Worm (Caenorhabditis elegans) whole organism, midembryonic: Measurements from ENCODE around the gene set-22.

Experiments
- T22C8.4 ChIP-seq: fragments of 200-800 bp; sonication (Bioruptor generic); IDR thresholded peaks from 2 replicates; pipeline ENCODE4 v1.3.6; 2022; ENCODE audit warnings: missing genetic modification characterization, missing compliant biosample characterization
- cog-1 ChIP-seq: sonication (generic microtip); optimal IDR thresholded peaks from 2 replicates; lab custom pipeline; 2016; ENCODE audit warnings: missing genetic modification characterization, missing compliant biosample characterization
- flt-1 ChIP-seq: fragments of 200-800 bp; sonication (Bioruptor generic); IDR thresholded peaks from 2 replicates; pipeline ENCODE4 v1.3.6; 2022; ENCODE audit warnings: missing genetic modification characterization, missing compliant biosample characterization
- klf-2 ChIP-seq: fragments of 200-800 bp; sonication (Bioruptor generic); conservative IDR thresholded peaks from 2 replicates; pipeline ENCODE4 v1.3.6; 2022; ENCODE audit warnings: missing genetic modification reagents, missing genetic modification characterization, missing compliant biosample characterization
- med-1 ChIP-seq: sonication (generic microtip); optimal IDR thresholded peaks from 2 replicates; lab custom pipeline; 2017; ENCODE audit warnings: missing genetic modification characterization, mild to moderate bottlenecking, missing compliant biosample characterization, antibody characterized with exemption, missing genetic modification reagents; ENCODE audit not compliant: insufficient read depth
- ref-1 ChIP-seq: fragments of 200-800 bp; sonication (Bioruptor generic); conservative IDR thresholded peaks from 2 replicates; pipeline ENCODE4 v1.3.6; 2022; ENCODE audit warnings: missing genetic modification reagents, missing genetic modification characterization, missing compliant biosample characterization
- ztf-23 ChIP-seq: fragments of 200-800 bp; sonication (Bioruptor generic); IDR thresholded peaks from 2 replicates; pipeline ENCODE4 v1.3.6; 2022; ENCODE audit warnings: missing genetic modification reagents, missing genetic modification characterization, missing compliant biosample characterization

DNA sequence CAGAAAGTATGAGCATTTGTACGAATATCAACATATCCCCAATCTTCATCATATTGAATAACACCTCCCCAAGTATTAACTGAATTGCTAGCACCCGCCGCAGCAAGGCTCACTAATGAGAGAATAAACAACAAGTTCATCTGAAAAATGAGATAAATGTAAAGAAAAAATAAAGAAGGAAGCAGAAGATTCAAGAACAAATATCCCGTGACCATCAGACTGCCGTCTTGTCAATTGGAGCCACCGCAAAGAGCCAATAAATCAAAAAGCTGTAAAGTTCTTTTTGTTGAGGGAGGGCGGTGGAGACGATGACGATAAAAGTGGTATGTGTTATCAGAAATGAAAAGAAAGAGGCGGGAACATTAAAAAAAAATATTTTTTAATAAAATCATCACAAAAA is 16.8 kb downstream of the set-22 start, which contains the start of gene Y32F6A.5:
- no peak for TF ChIP-seq cog-1 (tag; lab: Kevin White, UChicago)
- TF ChIP-seq flt-1, result no peak
- no peak for TF ChIP-seq ztf-23 (GFP tag; lab: Robert Waterston, UW)
- TF ChIP-seq T22C8.4 (GFP tag; lab: Robert Waterston, UW), result no peak
- no peak for TF ChIP-seq ref-1 (GFP tag; lab: Robert Waterston, UW)
- TF ChIP-seq klf-2 (GFP tag; lab: Robert Waterston, UW), result no peak
- no peak for TF ChIP-seq med-1
